Fruit fly (Drosophila melanogaster) whole organism, prepupa: Measurements from ENCODE around the gene Hipk.

Experiments
- CG3032 ChIP-seq: fragments of 200-800 bp; optimal IDR thresholded peaks from 2 replicates; lab custom pipeline; 2019; ENCODE audit warnings: missing biosample characterization, mild to moderate bottlenecking, missing genetic modification characterization, moderate library complexity
- CG6854 ChIP-seq: fragments of 200-800 bp; sonication (Bioruptor generic); optimal IDR thresholded peaks from 2 replicates; lab custom pipeline; 2017; ENCODE audit warnings: missing biosample characterization, mild to moderate bottlenecking, missing genetic modification characterization
- CG7368 ChIP-seq: fragments of 200-800 bp; sonication (Bioruptor generic); optimal IDR thresholded peaks from 3 replicates; lab custom pipeline; 2016; ENCODE audit warnings: missing biosample characterization, missing genetic modification characterization
- Ets96B ChIP-seq: fragments of 200-800 bp; optimal IDR thresholded peaks from 2 replicates; lab custom pipeline; 2019; ENCODE audit warnings: missing biosample characterization, mild to moderate bottlenecking, missing genetic modification characterization, moderate library complexity
- Hr38 ChIP-seq: sonication (Bioruptor generic); optimal IDR thresholded peaks from 2 replicates; lab custom pipeline; 2016; ENCODE audit warnings: missing biosample characterization, missing genetic modification characterization
- OdsH ChIP-seq: fragments of 200-800 bp; sonication (Bioruptor generic); optimal IDR thresholded peaks from 3 replicates; lab custom pipeline; 2016; ENCODE audit warnings: missing biosample characterization, missing genetic modification characterization
- Smox ChIP-seq: fragments of 200-800 bp; sonication (Bioruptor generic); optimal IDR thresholded peaks from 3 replicates; lab custom pipeline; 2016; ENCODE audit warnings: missing biosample characterization, missing genetic modification characterization
- Sox14 ChIP-seq: fragments of 200-800 bp; sonication (Bioruptor generic); optimal IDR thresholded peaks from 3 replicates; lab custom pipeline; 2016; ENCODE audit warnings: missing biosample characterization, missing genetic modification characterization
- achi ChIP-seq: fragments of 200-800 bp; sonication (Bioruptor generic); optimal IDR thresholded peaks from 3 replicates; lab custom pipeline; 2016; ENCODE audit warnings: missing biosample characterization, missing genetic modification characterization
- acj6 ChIP-seq: fragments of 200-800 bp; sonication (Bioruptor generic); optimal IDR thresholded peaks from 3 replicates; lab custom pipeline; 2016; ENCODE audit warnings: missing biosample characterization, missing genetic modification characterization
- fkh ChIP-seq: fragments of 200-800 bp; sonication (Bioruptor generic); optimal IDR thresholded peaks from 3 replicates; lab custom pipeline; 2017; ENCODE audit warnings: missing biosample characterization, mild to moderate bottlenecking, missing genetic modification characterization, moderate library complexity
- svp ChIP-seq: fragments of 200-800 bp; sonication (Bioruptor generic); peaks from one replicate; lab custom pipeline; 2016; ENCODE audit warnings: missing biosample characterization, missing genetic modification characterization
- vri ChIP-seq: fragments of 200-800 bp; sonication (Bioruptor generic); optimal IDR thresholded peaks from 3 replicates; lab custom pipeline; 2016; ENCODE audit warnings: missing biosample characterization, mild to moderate bottlenecking, missing genetic modification characterization

DNA sequence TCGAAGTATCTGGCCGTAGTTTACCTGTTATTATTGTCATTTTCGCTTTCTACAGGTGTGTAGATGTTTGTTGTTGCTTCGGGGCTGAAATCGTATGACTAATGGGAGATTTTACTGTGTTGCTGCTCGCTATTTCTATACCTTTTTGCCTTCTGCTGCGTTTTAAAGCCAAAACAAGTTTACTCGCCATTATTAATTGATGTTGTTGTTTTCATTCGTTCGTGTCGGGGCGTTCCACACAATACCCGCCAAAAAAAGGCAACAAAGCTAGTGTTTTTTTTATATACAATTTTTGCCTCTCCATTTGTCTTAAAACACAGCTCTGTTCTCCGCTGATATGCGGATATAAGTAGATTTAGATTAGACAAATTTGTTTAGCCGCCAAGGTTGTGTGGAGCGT is 12.5 kb downstream of the Hipk start:
- no peak for TF ChIP-seq CG7368 (GFP tag; lab: Kevin White, UChicago)
- TF ChIP-seq fkh (GFP tag; lab: Kevin White, UChicago), result peak; percentile 24
- TF ChIP-seq CG3032 (tag; lab: Kevin White, UChicago), result no peak
- TF ChIP-seq Smox (GFP tag; lab: Kevin White, UChicago), result no peak
- no peak for TF ChIP-seq achi (GFP tag; lab: Kevin White, UChicago)
- no peak for TF ChIP-seq svp (GFP tag; lab: Kevin White, UChicago)
- no peak for TF ChIP-seq Ets96B (tag; lab: Kevin White, UChicago)
- no peak for TF ChIP-seq CG6854 (GFP tag; lab: Kevin White, UChicago)
- TF ChIP-seq Sox14 (GFP tag; lab: Kevin White, UChicago), result no peak
- no peak for TF ChIP-seq Hr38 (GFP tag; lab: Kevin White, UChicago)
- no peak for TF ChIP-seq vri (GFP tag; lab: Kevin White, UChicago)
- no peak for TF ChIP-seq OdsH
- TF ChIP-seq acj6 (GFP tag; lab: Kevin White, UChicago), result no peak
